Fruit fly (Drosophila melanogaster) whole organism, prepupa: ENCODE data around the gene BTBD9.

Experiments used
- Blimp-1 ChIP-seq: fragments of 200-800 bp; sonication (Bioruptor generic); optimal IDR thresholded peaks from 3 replicates; lab custom pipeline; 2017; ENCODE audit warnings: missing biosample characterization, missing genetic modification characterization, mild to moderate bottlenecking, moderate library complexity, missing genetic modification reagents
- CG10631 ChIP-seq: fragments of 200-800 bp; sonication (Bioruptor generic); optimal IDR thresholded peaks from 2 replicates; lab custom pipeline; 2016; ENCODE audit warnings: missing biosample characterization, missing genetic modification characterization
- CG10669 ChIP-seq: fragments of 200-800 bp; sonication (Bioruptor generic); optimal IDR thresholded peaks from 3 replicates; lab custom pipeline; 2018; ENCODE audit warnings: missing biosample characterization, mild to moderate bottlenecking, missing genetic modification characterization, moderate library complexity
- CG11294 ChIP-seq: fragments of 200-800 bp; sonication (Bioruptor generic); IDR thresholded peaks from 2 replicates; pipeline ENCODE4 v1.3.6; 2022; ENCODE audit warnings: missing biosample characterization, missing genetic modification characterization
- CG11762 ChIP-seq: fragments of 200-800 bp; sonication (Bioruptor generic); optimal IDR thresholded peaks from 3 replicates; lab custom pipeline; 2016; ENCODE audit warnings: missing biosample characterization, missing genetic modification characterization; ENCODE audit not compliant: insufficient read depth
- CG15336 ChIP-seq: fragments of 200-800 bp; sonication (Bioruptor generic); IDR thresholded peaks from 2 replicates; pipeline ENCODE4 v1.3.6; 2022; ENCODE audit warnings: missing biosample characterization, missing genetic modification characterization
- CG1621 ChIP-seq: fragments of 200-800 bp; sonication (Bioruptor generic); optimal IDR thresholded peaks from 3 replicates; lab custom pipeline; 2018; ENCODE audit warnings: missing biosample characterization, mild to moderate bottlenecking, missing genetic modification characterization
- CG16779 ChIP-seq: fragments of 200-800 bp; sonication (Bioruptor generic); optimal IDR thresholded peaks from 3 replicates; lab custom pipeline; 2017; ENCODE audit warnings: missing biosample characterization, mild to moderate bottlenecking, missing genetic modification characterization
- CG31627 ChIP-seq: fragments of 200-800 bp; sonication (Bioruptor generic); optimal IDR thresholded peaks from 3 replicates; lab custom pipeline; 2016; ENCODE audit warnings: missing biosample characterization, missing genetic modification characterization
- CG34406 ChIP-seq: fragments of 200-800 bp; sonication (Bioruptor generic); optimal IDR thresholded peaks from 3 replicates; lab custom pipeline; 2016; ENCODE audit warnings: missing biosample characterization, missing genetic modification characterization
- CG3919 ChIP-seq: fragments of 200-800 bp; sonication (Bioruptor generic); optimal IDR thresholded peaks from 3 replicates; lab custom pipeline; 2016; ENCODE audit warnings: missing biosample characterization, missing genetic modification characterization
- CG4318 ChIP-seq: fragments of 200-800 bp; sonication (Bioruptor generic); optimal IDR thresholded peaks from 3 replicates; lab custom pipeline; 2017; ENCODE audit warnings: missing biosample characterization, mild to moderate bottlenecking, missing genetic modification characterization
- CG6276 ChIP-seq: fragments of 200-800 bp; sonication (Bioruptor generic); optimal IDR thresholded peaks from 2 replicates; lab custom pipeline; 2017; ENCODE audit warnings: missing biosample characterization, mild to moderate bottlenecking, missing genetic modification characterization
- CG6792 ChIP-seq: fragments of 200-800 bp; sonication (Bioruptor generic); optimal IDR thresholded peaks from 3 replicates; lab custom pipeline; 2016; ENCODE audit warnings: missing biosample characterization, missing genetic modification characterization
- CG6854 ChIP-seq: fragments of 200-800 bp; sonication (Bioruptor generic); optimal IDR thresholded peaks from 2 replicates; lab custom pipeline; 2017; ENCODE audit warnings: missing biosample characterization, mild to moderate bottlenecking, missing genetic modification characterization
- CG7368 ChIP-seq: fragments of 200-800 bp; sonication (Bioruptor generic); optimal IDR thresholded peaks from 3 replicates; lab custom pipeline; 2016; ENCODE audit warnings: missing biosample characterization, missing genetic modification characterization
- CG8319 ChIP-seq: fragments of 200-800 bp; sonication (Bioruptor generic); optimal IDR thresholded peaks from 3 replicates; lab custom pipeline; 2016; ENCODE audit warnings: missing biosample characterization, missing genetic modification characterization
- Eip75B ChIP-seq: fragments of 200-800 bp; sonication (Bioruptor generic); optimal IDR thresholded peaks from 3 replicates; lab custom pipeline; 2016; ENCODE audit warnings: missing biosample characterization, missing genetic modification characterization
- Eip78C ChIP-seq: fragments of 200-800 bp; sonication (Bioruptor generic); peaks from one replicate; lab custom pipeline; 2016; ENCODE audit warnings: missing biosample characterization, missing genetic modification characterization
- Eip93F ChIP-seq: fragments of 200-800 bp; sonication (Bioruptor generic); optimal IDR thresholded peaks from 2 replicates; lab custom pipeline; 2016; ENCODE audit warnings: missing biosample characterization, mild to moderate bottlenecking, missing genetic modification characterization
- Ets21C ChIP-seq: fragments of 200-800 bp; sonication (Bioruptor generic); optimal IDR thresholded peaks from 3 replicates; lab custom pipeline; 2016; ENCODE audit warnings: missing biosample characterization, missing genetic modification characterization
- Ets96B ChIP-seq: fragments of 200-800 bp; optimal IDR thresholded peaks from 2 replicates; lab custom pipeline; 2019; ENCODE audit warnings: missing biosample characterization, mild to moderate bottlenecking, missing genetic modification characterization, moderate library complexity
- Gug ChIP-seq: fragments of 200-800 bp; sonication (Bioruptor generic); IDR thresholded peaks from 2 replicates; pipeline ENCODE4 v1.3.6; 2022; ENCODE audit warnings: missing biosample characterization, missing genetic modification characterization
- Hr39 ChIP-seq: fragments of 200-800 bp; sonication (Bioruptor generic); optimal IDR thresholded peaks from 2 replicates; lab custom pipeline; 2016; ENCODE audit warnings: missing biosample characterization, missing genetic modification characterization
- Hr4 ChIP-seq: fragments of 200-800 bp; sonication (Bioruptor generic); optimal IDR thresholded peaks from 3 replicates; lab custom pipeline; 2016; ENCODE audit warnings: missing biosample characterization, missing genetic modification characterization
- Sox102F ChIP-seq: fragments of 200-800 bp; sonication (Bioruptor generic); optimal IDR thresholded peaks from 2 replicates; lab custom pipeline; 2016; ENCODE audit warnings: missing biosample characterization, mild to moderate bottlenecking, missing genetic modification characterization
- Sox14 ChIP-seq: fragments of 200-800 bp; sonication (Bioruptor generic); optimal IDR thresholded peaks from 3 replicates; lab custom pipeline; 2016; ENCODE audit warnings: missing biosample characterization, missing genetic modification characterization
- Sox15 ChIP-seq: fragments of 200-800 bp; sonication (Bioruptor generic); optimal IDR thresholded peaks from 3 replicates; lab custom pipeline; 2016; ENCODE audit warnings: missing biosample characterization, missing genetic modification characterization
- achi ChIP-seq: fragments of 200-800 bp; sonication (Bioruptor generic); optimal IDR thresholded peaks from 3 replicates; lab custom pipeline; 2016; ENCODE audit warnings: missing biosample characterization, missing genetic modification characterization
- dac ChIP-seq: fragments of 200-800 bp; sonication (Bioruptor generic); optimal IDR thresholded peaks from 2 replicates; lab custom pipeline; 2017; ENCODE audit warnings: missing biosample characterization, mild to moderate bottlenecking, missing genetic modification characterization
- dsx ChIP-seq: fragments of 200-800 bp; optimal IDR thresholded peaks from 3 replicates; lab custom pipeline; 2019; ENCODE audit warnings: missing biosample characterization, mild to moderate bottlenecking, missing genetic modification characterization, moderate library complexity; ENCODE audit not compliant: poor library complexity, severe bottlenecking
- eg ChIP-seq: fragments of 200-800 bp; sonication (Bioruptor generic); IDR thresholded peaks from 3 replicates; pipeline ENCODE4 v1.3.6; 2022; ENCODE audit warnings: missing biosample characterization, missing genetic modification characterization
- esn ChIP-seq: fragments of 200-800 bp; sonication (Bioruptor generic); optimal IDR thresholded peaks from 2 replicates; lab custom pipeline; 2016; ENCODE audit warnings: missing biosample characterization, mild to moderate bottlenecking, missing genetic modification characterization, moderate library complexity
- fd85E ChIP-seq: fragments of 200-800 bp; sonication (Bioruptor generic); optimal IDR thresholded peaks from 3 replicates; lab custom pipeline; 2016; ENCODE audit warnings: missing biosample characterization, missing genetic modification characterization
- fkh ChIP-seq: fragments of 200-800 bp; sonication (Bioruptor generic); optimal IDR thresholded peaks from 3 replicates; lab custom pipeline; 2017; ENCODE audit warnings: missing biosample characterization, mild to moderate bottlenecking, missing genetic modification characterization, moderate library complexity
- net ChIP-seq: fragments of 200-800 bp; sonication (Bioruptor generic); optimal IDR thresholded peaks from 3 replicates; lab custom pipeline; 2016; ENCODE audit warnings: missing biosample characterization, missing genetic modification characterization
- pdm3 ChIP-seq: fragments of 200-800 bp; sonication (Bioruptor generic); optimal IDR thresholded peaks from 3 replicates; lab custom pipeline; 2016; ENCODE audit warnings: missing biosample characterization, missing genetic modification characterization
- salr ChIP-seq, 2 experiments: fragments of 200-800 bp; sonication (Bioruptor generic); optimal IDR thresholded peaks; 3 replicates each; lab custom pipeline; 2016 to 2018; ENCODE audit warnings: missing biosample characterization in 2 of 2, missing genetic modification characterization in 2 of 2, mild to moderate bottlenecking in 1 of 2
- svp ChIP-seq: fragments of 200-800 bp; sonication (Bioruptor generic); peaks from one replicate; lab custom pipeline; 2016; ENCODE audit warnings: missing biosample characterization, missing genetic modification characterization
- topi ChIP-seq: fragments of 200-800 bp; sonication (Bioruptor generic); optimal IDR thresholded peaks from 3 replicates; lab custom pipeline; 2016; ENCODE audit warnings: missing biosample characterization, missing genetic modification characterization
- vri ChIP-seq: fragments of 200-800 bp; sonication (Bioruptor generic); optimal IDR thresholded peaks from 3 replicates; lab custom pipeline; 2016; ENCODE audit warnings: missing biosample characterization, mild to moderate bottlenecking, missing genetic modification characterization

Gene BTBD9

dm6 chrX:10729196-10729835 is 39.0 kb upstream of the BTBD9 start (continued):
- TF ChIP-seq Hr4 = no peak
- TF ChIP-seq Sox15 (GFP tag; lab: Kevin White, UChicago) = no peak
- TF ChIP-seq CG10669 = no peak
- no peak for TF ChIP-seq eg (GFP tag; lab: Robert Waterston, UW)
- TF ChIP-seq svp (GFP tag; lab: Kevin White, UChicago) = peak; percentile 48
- no peak for TF ChIP-seq Hr39 (GFP tag; lab: Kevin White, UChicago)
- TF ChIP-seq Ets21C (GFP tag; lab: Kevin White, UChicago) = no peak
- no peak for TF ChIP-seq CG8319 (GFP tag; lab: Kevin White, UChicago)
- no peak for TF ChIP-seq CG4318 (GFP tag; lab: Kevin White, UChicago)

- TF ChIP-seq achi (GFP tag; lab: Kevin White, UChicago) (no peak), esn (GFP tag; lab: Kevin White, UChicago) (no peak), CG34406 (no peak), Eip78C (GFP tag; lab: Kevin White, UChicago) (peak; percentile 46), eg (GFP tag; lab: Robert Waterston, UW) (0 out of 3 replicates have a peak, but pooled peaks have one; percentile 20), CG31627 (GFP tag; lab: Kevin White, UChicago) (no peak), CG6854 (GFP tag; lab: Kevin White, UChicago) (no peak), dac (GFP tag; lab: Kevin White, UChicago) (no peak), vri (no peak), CG11762 (no peak), CG6276 (GFP tag; lab: Kevin White, UChicago) (peak; percentile 11), net (GFP tag; lab: Kevin White, UChicago) (no peak), dsx (no peak), svp (GFP tag; lab: Kevin White, UChicago) (peak; percentile 37), fkh (GFP tag; lab: Kevin White, UChicago) (no peak)
Measured at dm6 chrX:10729921-10730873, 38.1 kb upstream of the BTBD9 start.

- TF ChIP-seq CG10669 (no peak), CG7368 (no peak)
Measured at dm6 chrX:10731357-10731756, 37.0 kb upstream of the BTBD9 start.

- TF ChIP-seq Blimp-1 (GFP tag; lab: Kevin White, UChicago) (no peak), CG15336 (peak; percentile 48; the same call in 1 of the 2 replicates), Hr39 (GFP tag; lab: Kevin White, UChicago) (peak; percentile 16), CG3919 (GFP tag; lab: Kevin White, UChicago) (peak; percentile 30), fd85E (GFP tag; lab: Kevin White, UChicago) (no peak), Eip75B (peak; percentile 49), CG8319 (GFP tag; lab: Kevin White, UChicago) (no peak), net (GFP tag; lab: Kevin White, UChicago) (no peak), Sox102F (GFP tag; lab: Kevin White, UChicago) (no peak), fkh (GFP tag; lab: Kevin White, UChicago) (no peak), esn (GFP tag; lab: Kevin White, UChicago) (peak; percentile 18), CG6792 (GFP tag; lab: Kevin White, UChicago) (peak; percentile 31), Gug (no peak), CG4318 (GFP tag; lab: Kevin White, UChicago) (no peak), Ets96B (peak; percentile 58), CG34406 (peak; percentile 28), CG6854 (GFP tag; lab: Kevin White, UChicago) (no peak), CG11294 (no peak), Eip93F (GFP tag; lab: Kevin White, UChicago) (no peak), CG10631 (peak; percentile 43), eg (GFP tag; lab: Robert Waterston, UW) (no peak), CG1621 (tag; lab: Kevin White, UChicago) (no peak), svp (GFP tag; lab: Kevin White, UChicago) (peak; percentile 54), CG11762 (no peak), topi (peak; percentile 37), CG31627 (GFP tag; lab: Kevin White, UChicago) (peak; percentile 19), pdm3 (GFP tag; lab: Kevin White, UChicago) (peak; percentile 41), CG16779 (tag; lab: Kevin White, UChicago) (no peak), Sox14 (GFP tag; lab: Kevin White, UChicago) (peak; percentile 30), salr (GFP tag; optimal IDR thresholded peaks at IDR 0.05; lab: Kevin White, UChicago) (peak in 1 of 2 experiments; percentile 36), dac (GFP tag; lab: Kevin White, UChicago) (no peak)
Measured at dm6 chrX:10731801-10732200, 36.5 kb upstream of the BTBD9 start.
